Worm (Caenorhabditis elegans) whole organism, midembryonic: ENCODE results near the gene gap-1.

ENCODE experiments used
- T22C8.4 ChIP-seq: fragments of 200-800 bp; sonication (Bioruptor generic); IDR thresholded peaks from 2 replicates; pipeline ENCODE4 v1.3.6; 2022; ENCODE audit warnings: missing genetic modification characterization, missing compliant biosample characterization
- cog-1 ChIP-seq: sonication (generic microtip); optimal IDR thresholded peaks from 2 replicates; lab custom pipeline; 2016; ENCODE audit warnings: missing genetic modification characterization, missing compliant biosample characterization
- flt-1 ChIP-seq: fragments of 200-800 bp; sonication (Bioruptor generic); IDR thresholded peaks from 2 replicates; pipeline ENCODE4 v1.3.6; 2022; ENCODE audit warnings: missing genetic modification characterization, missing compliant biosample characterization
- klf-2 ChIP-seq: fragments of 200-800 bp; sonication (Bioruptor generic); conservative IDR thresholded peaks from 2 replicates; pipeline ENCODE4 v1.3.6; 2022; ENCODE audit warnings: missing genetic modification reagents, missing genetic modification characterization, missing compliant biosample characterization
- med-1 ChIP-seq: sonication (generic microtip); optimal IDR thresholded peaks from 2 replicates; lab custom pipeline; 2017; ENCODE audit warnings: missing genetic modification characterization, mild to moderate bottlenecking, missing compliant biosample characterization, antibody characterized with exemption, missing genetic modification reagents; ENCODE audit not compliant: insufficient read depth
- ref-1 ChIP-seq: fragments of 200-800 bp; sonication (Bioruptor generic); conservative IDR thresholded peaks from 2 replicates; pipeline ENCODE4 v1.3.6; 2022; ENCODE audit warnings: missing genetic modification reagents, missing genetic modification characterization, missing compliant biosample characterization
- tab-1 ChIP-seq: fragments of 200-800 bp; sonication (Bioruptor generic); IDR thresholded peaks from 2 replicates; pipeline ENCODE4 v1.3.6; 2022; ENCODE audit warnings: missing genetic modification characterization, missing compliant biosample characterization
- ztf-23 ChIP-seq: fragments of 200-800 bp; sonication (Bioruptor generic); IDR thresholded peaks from 2 replicates; pipeline ENCODE4 v1.3.6; 2022; ENCODE audit warnings: missing genetic modification reagents, missing genetic modification characterization, missing compliant biosample characterization
- ztf-29 ChIP-seq: fragments of 200-800 bp; sonication (Bioruptor generic); IDR thresholded peaks from 2 replicates; pipeline ENCODE4 v1.3.6; 2022; ENCODE audit warnings: missing genetic modification reagents, missing genetic modification characterization, missing compliant biosample characterization

Gene gap-1

DNA sequence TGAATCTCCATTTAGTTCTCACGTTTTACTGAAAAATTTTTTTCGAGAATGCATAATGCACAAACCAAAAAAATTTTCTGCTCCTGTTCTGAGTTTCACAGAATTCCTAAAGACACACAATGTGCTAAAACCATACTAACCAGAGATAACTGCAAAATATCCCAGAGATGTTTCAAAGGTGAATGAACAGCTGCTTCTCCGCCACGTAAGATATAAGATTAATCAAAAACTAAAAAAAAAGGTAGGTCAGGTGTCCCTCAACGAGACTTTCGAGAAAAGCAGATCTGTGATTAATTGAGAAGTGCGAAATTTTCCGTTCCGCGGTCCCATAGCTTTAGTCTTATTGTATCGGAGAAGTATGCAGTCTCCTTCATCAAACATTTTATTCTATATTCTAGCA, 27.6 kb upstream of the gap-1 start, which contains the start of gene F48B9.3:
Gene F48B9.3, plus strand, starts transcription at position 301 of the 400 bp plus-strand sequence.
- no peak for TF ChIP-seq ref-1 (GFP tag; lab: Robert Waterston, UW)
- no peak for TF ChIP-seq cog-1
- TF ChIP-seq ztf-23, result no peak
- no peak for TF ChIP-seq med-1 (GFP tag; lab: Kevin White, UChicago)
- TF ChIP-seq T22C8.4 (GFP tag; lab: Robert Waterston, UW), result no peak
- no peak for TF ChIP-seq flt-1 (GFP tag; lab: Robert Waterston, UW)
- no peak for TF ChIP-seq ztf-29
- no peak for TF ChIP-seq tab-1 (GFP tag; lab: Robert Waterston, UW)
- no peak for TF ChIP-seq klf-2 (GFP tag; lab: Robert Waterston, UW)

DNA sequence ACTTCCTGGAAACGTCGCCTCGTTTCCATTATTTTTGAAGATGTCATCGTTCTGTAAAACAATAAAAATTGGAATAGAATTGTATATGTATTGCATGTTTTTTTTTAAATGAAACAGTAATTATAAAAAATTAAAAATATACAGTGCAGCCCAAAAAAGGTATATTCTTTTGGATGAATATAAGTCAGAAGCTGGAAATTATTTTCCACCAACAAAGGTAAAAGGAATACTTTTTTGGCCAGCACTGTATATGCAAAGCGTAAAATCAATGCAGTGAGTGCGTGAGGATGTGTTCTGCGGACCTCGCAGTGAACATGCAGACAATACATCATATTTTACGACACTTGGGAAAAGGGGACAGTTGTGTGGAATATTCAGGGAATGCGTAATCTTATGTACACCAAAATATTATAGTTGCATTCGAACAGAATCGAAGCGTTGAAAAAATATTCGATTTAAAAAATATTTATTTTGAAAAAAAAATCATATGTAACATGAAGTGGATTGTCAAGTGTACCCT, 15.9 kb upstream of the gap-1 start, which contains the start of gene F48B9.8:
Gene F48B9.8, minus strand, starts transcription at position 51 of the 520 bp plus-strand sequence.
- TF ChIP-seq T22C8.4 (GFP tag; lab: Robert Waterston, UW) (peak; percentile 32; the same call in 1 of the 2 replicates), med-1 (GFP tag; lab: Kevin White, UChicago) (no peak)

DNA sequence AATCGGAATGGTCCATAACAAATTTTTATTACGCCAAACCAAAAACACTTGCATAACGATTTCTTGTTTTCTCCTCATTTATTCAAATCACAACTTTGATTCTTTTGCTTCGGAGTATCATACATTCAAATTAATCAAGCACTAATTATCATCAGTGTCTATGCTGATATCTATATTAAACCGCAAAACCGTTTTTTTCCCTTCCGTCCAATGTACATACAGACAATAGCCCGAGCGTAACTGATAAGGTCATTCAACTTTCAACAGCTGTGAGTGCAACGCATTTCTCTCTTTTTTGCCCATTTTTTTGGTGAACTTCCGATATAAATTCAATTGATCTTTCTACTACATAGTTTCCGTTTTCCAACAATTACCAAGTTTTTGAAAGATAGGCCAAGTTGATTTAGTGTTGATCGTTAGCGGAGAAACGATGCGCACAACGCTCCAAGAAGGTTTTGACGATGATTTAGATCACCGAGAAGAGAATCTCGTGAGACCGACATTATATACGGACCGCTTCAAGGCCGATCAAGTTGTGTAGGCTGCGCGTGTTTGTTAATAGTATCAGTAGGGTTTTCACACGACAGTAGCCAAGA, 14.5 kb upstream of the gap-1 start:
- no peak for TF ChIP-seq klf-2 (GFP tag; lab: Robert Waterston, UW)
- TF ChIP-seq T22C8.4 (GFP tag; lab: Robert Waterston, UW), result no peak
- TF ChIP-seq med-1 (GFP tag; lab: Kevin White, UChicago), result no peak
- no peak for TF ChIP-seq flt-1 (GFP tag; lab: Robert Waterston, UW)

DNA sequence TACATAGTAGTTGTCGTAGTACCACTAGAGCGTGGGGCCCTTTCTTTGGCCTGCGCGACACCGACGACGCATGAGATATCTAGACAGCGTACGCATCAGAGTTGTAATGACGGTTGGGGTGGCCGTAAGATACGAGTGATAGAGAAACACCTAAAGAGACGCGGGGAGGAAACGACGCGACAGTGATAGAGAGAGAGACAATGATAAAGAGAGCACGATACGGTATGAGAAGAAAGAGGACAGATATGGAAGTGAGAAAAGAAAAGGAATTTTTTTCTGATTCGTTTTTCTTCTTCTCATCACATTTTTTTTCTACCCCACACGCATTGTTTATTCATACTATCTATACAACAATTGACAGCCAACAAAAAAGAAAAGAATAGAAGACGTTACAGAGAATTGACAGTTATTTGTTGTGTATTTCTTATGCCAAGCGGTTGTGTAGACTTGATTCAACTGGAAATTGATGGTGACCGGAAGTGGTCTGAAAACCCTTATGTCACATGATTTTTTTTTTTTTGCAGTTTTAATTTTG, 13.8 kb upstream of the gap-1 start:
- no peak for TF ChIP-seq T22C8.4 (GFP tag; lab: Robert Waterston, UW)
- TF ChIP-seq klf-2 (GFP tag; lab: Robert Waterston, UW), result no peak
- no peak for TF ChIP-seq ztf-29
- no peak for TF ChIP-seq cog-1
- no peak for TF ChIP-seq med-1 (GFP tag; lab: Kevin White, UChicago)
- no peak for TF ChIP-seq flt-1 (GFP tag; lab: Robert Waterston, UW)
- TF ChIP-seq ref-1 (GFP tag; lab: Robert Waterston, UW), result no peak
- no peak for TF ChIP-seq ztf-23
- no peak for TF ChIP-seq tab-1 (GFP tag; lab: Robert Waterston, UW)

DNA sequence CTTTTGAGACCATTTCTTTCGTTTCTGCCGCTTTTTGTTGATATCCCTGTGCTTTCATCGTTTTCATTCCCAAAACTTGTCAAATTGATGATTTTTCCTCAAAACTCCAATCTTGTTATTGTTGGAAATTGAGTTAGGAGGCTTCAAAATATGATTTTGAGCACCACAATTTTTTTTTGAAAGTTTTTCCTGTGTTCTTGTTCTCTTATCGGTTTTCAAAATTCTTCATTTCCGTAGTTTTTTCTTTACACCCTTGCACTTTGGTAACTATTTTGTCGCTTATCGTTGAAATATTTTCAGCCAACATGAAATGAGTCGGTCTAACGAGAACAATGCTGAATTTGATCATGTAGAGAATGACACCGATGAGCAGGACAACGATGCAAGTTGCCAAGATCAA, 11.7 kb upstream of the gap-1 start, which contains the start of gene F48B9.1:
Gene F48B9.1, plus strand, starts transcription at position 301 of the 400 bp plus-strand sequence.
- TF ChIP-seq ref-1 (GFP tag; lab: Robert Waterston, UW) (no peak), T22C8.4 (GFP tag; lab: Robert Waterston, UW) (no peak), tab-1 (GFP tag; lab: Robert Waterston, UW) (no peak), klf-2 (GFP tag; lab: Robert Waterston, UW) (no peak), cog-1 (no peak)

DNA sequence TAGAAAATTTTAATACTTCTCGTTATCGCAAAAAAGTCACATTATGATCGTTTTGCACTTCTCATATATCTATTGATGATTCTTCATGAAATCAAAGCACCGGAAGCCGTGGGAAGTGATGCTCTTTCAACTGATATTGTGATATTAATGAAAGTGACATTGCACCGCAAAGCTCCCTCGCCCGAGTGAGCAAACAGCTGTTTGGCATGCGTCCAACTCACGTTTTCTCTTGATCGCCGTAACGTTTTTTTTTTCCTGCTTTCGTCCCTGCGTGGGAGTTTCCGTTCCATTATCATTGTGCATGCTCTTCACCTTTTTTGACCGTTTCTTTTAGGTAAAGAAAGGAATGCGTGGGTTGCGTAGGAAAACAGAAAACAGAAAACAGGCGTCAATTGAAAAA, 3.4 kb upstream of the gap-1 start:
- no peak for TF ChIP-seq ztf-23
- no peak for TF ChIP-seq tab-1 (GFP tag; lab: Robert Waterston, UW)
- no peak for TF ChIP-seq ref-1 (GFP tag; lab: Robert Waterston, UW)
- TF ChIP-seq ztf-29, result no peak
- TF ChIP-seq med-1 (GFP tag; lab: Kevin White, UChicago), result no peak
- no peak for TF ChIP-seq T22C8.4 (GFP tag; lab: Robert Waterston, UW)
- TF ChIP-seq flt-1 (GFP tag; lab: Robert Waterston, UW), result no peak
- no peak for TF ChIP-seq klf-2 (GFP tag; lab: Robert Waterston, UW)
- TF ChIP-seq cog-1, result no peak

DNA sequence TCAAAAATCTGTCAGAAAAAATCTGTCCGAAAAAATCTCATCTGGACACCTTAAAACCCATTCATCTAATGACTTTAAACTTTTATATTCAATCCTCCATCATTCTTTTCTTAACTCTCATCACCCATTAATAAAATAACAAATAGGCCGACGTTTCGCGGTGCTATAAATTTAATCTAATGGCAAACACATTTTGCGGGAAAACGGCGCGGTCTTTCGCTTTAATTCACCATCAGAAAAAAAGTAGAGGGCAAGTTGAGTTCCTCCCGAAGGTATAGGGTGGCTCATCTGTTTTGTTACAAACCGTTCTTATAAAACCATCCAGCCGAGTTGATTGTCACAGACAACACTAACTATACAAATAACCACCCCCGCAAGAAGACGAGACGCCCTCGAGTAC, 1.6 kb upstream of the gap-1 start:
- TF ChIP-seq ztf-29, result no peak
- TF ChIP-seq tab-1 (GFP tag; lab: Robert Waterston, UW), result no peak
- no peak for TF ChIP-seq med-1 (GFP tag; lab: Kevin White, UChicago)
- TF ChIP-seq ref-1 (GFP tag; lab: Robert Waterston, UW), result no peak
- TF ChIP-seq flt-1 (GFP tag; lab: Robert Waterston, UW), result no peak
- TF ChIP-seq cog-1, result no peak

DNA sequence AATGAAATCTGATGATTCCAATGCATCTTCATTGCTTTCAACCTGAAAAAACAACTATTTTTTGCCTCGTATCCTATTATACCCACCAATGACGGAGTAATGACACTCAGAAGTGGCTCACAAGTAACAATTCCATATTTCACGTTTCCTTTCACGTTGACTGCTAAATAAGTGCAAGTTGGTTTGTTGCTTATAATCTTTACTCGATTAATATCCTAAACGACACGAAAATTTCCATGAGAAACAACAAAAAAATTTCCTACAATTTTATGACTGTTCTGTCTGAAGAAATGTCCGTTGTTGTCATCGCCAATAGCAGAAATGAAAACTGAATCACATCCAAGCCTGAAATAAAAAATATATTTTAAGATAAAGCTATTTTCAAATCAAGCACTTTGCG, 5.1 kb downstream of the gap-1 start:
- TF ChIP-seq med-1 (GFP tag; lab: Kevin White, UChicago) (no peak), tab-1 (GFP tag; lab: Robert Waterston, UW) (no peak), klf-2 (GFP tag; lab: Robert Waterston, UW) (no peak), ref-1 (GFP tag; lab: Robert Waterston, UW) (no peak), T22C8.4 (GFP tag; lab: Robert Waterston, UW) (no peak), ztf-29 (no peak), flt-1 (GFP tag; lab: Robert Waterston, UW) (no peak), cog-1 (no peak), ztf-23 (no peak)

DNA sequence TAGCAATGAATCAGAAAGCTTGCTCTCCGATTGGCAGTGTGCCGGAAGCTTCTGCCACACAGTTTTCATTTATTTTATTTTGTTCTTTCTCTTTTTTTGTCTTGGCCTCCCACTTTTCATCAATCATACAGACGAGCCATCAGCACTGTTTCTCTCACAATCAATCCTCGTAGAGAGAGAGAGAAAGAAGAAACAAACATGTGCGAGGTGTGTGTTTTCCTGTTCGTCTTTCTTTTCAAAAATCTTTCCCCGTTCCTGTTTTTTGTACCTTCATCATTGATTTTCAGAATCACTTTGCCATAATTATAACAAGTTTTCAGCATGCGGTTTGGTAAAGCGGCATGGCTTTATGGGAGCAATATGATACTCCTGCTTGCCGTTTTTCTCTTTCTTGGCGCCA, 6.8 kb downstream of the gap-1 start, which contains the start of gene T24C12.1:
Gene T24C12.1, plus strand, starts transcription at position 301 of the 400 bp plus-strand sequence.
- no peak for TF ChIP-seq flt-1 (GFP tag; lab: Robert Waterston, UW)
- no peak for TF ChIP-seq T22C8.4 (GFP tag; lab: Robert Waterston, UW)
- TF ChIP-seq ref-1 (GFP tag; lab: Robert Waterston, UW), result no peak
- no peak for TF ChIP-seq klf-2 (GFP tag; lab: Robert Waterston, UW)
- no peak for TF ChIP-seq tab-1 (GFP tag; lab: Robert Waterston, UW)

DNA sequence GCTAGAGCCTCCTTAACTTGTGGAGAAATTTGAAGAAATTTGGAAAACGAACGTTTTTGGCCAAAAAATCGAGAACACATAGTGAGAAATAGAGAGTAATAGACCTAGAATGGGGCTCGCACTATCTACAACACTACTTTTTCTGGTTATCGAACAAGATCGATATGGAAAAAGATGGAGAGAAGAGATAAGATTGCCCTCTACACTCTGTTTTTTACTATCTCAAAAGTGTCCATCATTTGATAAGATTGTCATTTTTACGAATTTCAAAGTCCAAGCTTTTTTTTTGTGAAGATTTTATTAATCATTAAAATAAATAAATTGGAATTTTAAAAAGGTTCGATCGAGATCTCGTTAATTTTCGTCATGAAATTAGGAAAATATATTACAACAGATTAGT, 11.5 kb downstream of the gap-1 start, which contains the start of gene T24C12.3:
Gene T24C12.3, minus strand, starts transcription at position 134 of the 400 bp plus-strand sequence.
- no peak for TF ChIP-seq ref-1 (GFP tag; lab: Robert Waterston, UW)
